Worm (Caenorhabditis elegans) whole organism, early embryonic: ENCODE data around the gene cul-3.

Experiments used
- F13C5.2 ChIP-seq: sonication (generic microtip); optimal IDR thresholded peaks from 2 replicates; lab custom pipeline; 2017; ENCODE audit warnings: mild to moderate bottlenecking, missing genetic modification characterization, inconsistent platforms, missing compliant biosample characterization
- aly-1 ChIP-seq: sonication (generic microtip); optimal IDR thresholded peaks from 2 replicates; lab custom pipeline; 2016; ENCODE audit warnings: missing genetic modification characterization, missing compliant biosample characterization
- ama-1 ChIP-seq: fragments of 150-350 bp; optimal IDR thresholded peaks from 2 replicates; lab custom pipeline; 2014
- ceh-13 ChIP-seq: fragments of 200-800 bp; sonication (Bioruptor generic); optimal IDR thresholded peaks from 2 replicates; lab custom pipeline; 2018; ENCODE audit warnings: mild to moderate bottlenecking, missing genetic modification characterization, missing compliant biosample characterization
- ets-7 ChIP-seq: sonication (generic microtip); optimal IDR thresholded peaks from 2 replicates; lab custom pipeline; 2016; ENCODE audit warnings: missing genotype, missing genetic modification characterization, missing compliant biosample characterization
- flt-1 ChIP-seq: fragments of 200-800 bp; sonication (Bioruptor generic); IDR thresholded peaks from 2 replicates; pipeline ENCODE4 v1.3.6; 2022; ENCODE audit warnings: missing genetic modification characterization, missing compliant biosample characterization
- hmg-4 ChIP-seq: fragments of 200-800 bp; sonication (Bioruptor generic); optimal IDR thresholded peaks from 2 replicates; lab custom pipeline; 2018; ENCODE audit warnings: mild to moderate bottlenecking, missing genetic modification characterization, missing compliant biosample characterization
- pes-1 ChIP-seq: fragments of 200-800 bp; sonication (Bioruptor generic); IDR thresholded peaks from 2 replicates; pipeline ENCODE4 v1.3.6; 2022; ENCODE audit warnings: missing genetic modification reagents, missing genetic modification characterization, missing compliant biosample characterization
- scrt-1 ChIP-seq: fragments of 200-800 bp; sonication (Bioruptor generic); IDR thresholded peaks from 2 replicates; pipeline ENCODE4 v1.3.6; 2022; ENCODE audit warnings: missing genetic modification characterization, missing compliant biosample characterization
- tbx-37 ChIP-seq: fragments of 200-800 bp; sonication (Bioruptor generic); conservative IDR thresholded peaks from 2 replicates; pipeline ENCODE4 v1.3.6; 2022; ENCODE audit warnings: missing genetic modification reagents, missing genetic modification characterization, missing compliant biosample characterization

DNA sequence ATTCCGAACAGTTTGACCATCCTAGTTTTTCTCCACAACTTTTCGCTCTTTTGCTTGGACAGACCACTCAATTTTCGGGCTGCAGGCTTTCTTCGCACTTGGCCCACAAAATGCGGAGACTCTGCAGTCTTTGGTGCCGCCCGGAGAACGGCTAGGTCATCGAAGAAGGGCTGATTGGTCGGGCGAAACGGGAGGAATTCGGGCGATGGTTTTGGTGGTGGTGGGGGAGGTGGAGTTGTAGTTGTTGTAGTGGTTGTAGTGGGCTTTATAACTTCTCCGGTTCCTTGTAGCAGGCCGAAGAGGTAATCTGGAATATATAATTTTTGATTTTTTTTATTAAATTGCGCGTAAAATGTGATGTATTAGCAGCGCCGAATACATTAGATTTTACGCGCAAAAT, 39.5 kb upstream of the cul-3 start:
- no peak for TF ChIP-seq ama-1 (lab: Kevin White, UChicago)
- TF ChIP-seq flt-1 (GFP tag; lab: Robert Waterston, UW) = no peak
- TF ChIP-seq ets-7 (tag; lab: Kevin White, UChicago) = no peak
- TF ChIP-seq aly-1 (tag; lab: Kevin White, UChicago) = no peak
- no peak for TF ChIP-seq F13C5.2 (tag; lab: Kevin White, UChicago)
- TF ChIP-seq pes-1 (GFP tag; lab: Robert Waterston, UW) = no peak
- TF ChIP-seq tbx-37 = no peak
- no peak for TF ChIP-seq ceh-13
- TF ChIP-seq scrt-1 (GFP tag; lab: Robert Waterston, UW) = no peak
- no peak for TF ChIP-seq hmg-4
